Worm (Caenorhabditis elegans) whole organism, L4 larva: ENCODE results near the gene F40F8.3.

Experiments used
- D1046.2 ChIP-seq: fragments of 200-800 bp; sonication (Bioruptor generic); IDR thresholded peaks from 2 replicates; pipeline ENCODE4 v1.3.6; 2022; ENCODE audit warnings: missing genetic modification characterization, missing compliant biosample characterization
- R02D3.7 ChIP-seq: fragments of 150-350 bp; sonication (generic microtip); optimal IDR thresholded peaks from 3 replicates; lab custom pipeline; 2014; ENCODE audit warnings: missing biosample characterization, missing genetic modification characterization
- daf-16 ChIP-seq, 3 experiments: sonication (generic microtip); optimal IDR thresholded peaks; 2 replicates each; lab custom pipeline; 2016 to 2017; ENCODE audit warnings: missing genetic modification characterization in 3 of 3, missing genetic modification reagents in 3 of 3, mild to moderate bottlenecking in 2 of 3, missing compliant biosample characterization in 2 of 3, missing biosample characterization in 1 of 3, moderate library complexity in 1 of 3
- dmd-6 ChIP-seq: fragments of 200-800 bp; sonication (Bioruptor generic); IDR thresholded peaks from 2 replicates; pipeline ENCODE4 v1.3.6; 2022; ENCODE audit warnings: missing genetic modification reagents, missing genetic modification characterization, missing compliant biosample characterization
- duxl-1 ChIP-seq: sonication (generic microtip); optimal IDR thresholded peaks from 2 replicates; lab custom pipeline; 2016; ENCODE audit warnings: mild to moderate bottlenecking, missing genetic modification characterization, moderate library complexity, missing compliant biosample characterization; ENCODE audit not compliant: poor library complexity
- dve-1 ChIP-seq: sonication (generic microtip); optimal IDR thresholded peaks from 2 replicates; lab custom pipeline; 2017; ENCODE audit warnings: antibody characterized with exemption, mild to moderate bottlenecking, missing genetic modification characterization, missing compliant biosample characterization; ENCODE audit not compliant: insufficient read depth
- egl-27 ChIP-seq: sonication (generic microtip); optimal IDR thresholded peaks from 3 replicates; lab custom pipeline; 2017; ENCODE audit warnings: missing biosample characterization, missing genetic modification reagents, missing genetic modification characterization
- fkh-10 ChIP-seq: fragments of 150-350 bp; optimal IDR thresholded peaks from 2 replicates; lab custom pipeline; 2014; ENCODE audit warnings: missing biosample characterization, missing genetic modification reagents, missing genetic modification characterization
- fos-1 ChIP-seq: fragments of 150-350 bp; optimal IDR thresholded peaks from 2 replicates; lab custom pipeline; 2014; ENCODE audit warnings: missing biosample characterization, missing genetic modification characterization
- nhr-76 ChIP-seq: fragments of 150-350 bp; optimal IDR thresholded peaks from 2 replicates; lab custom pipeline; 2014; ENCODE audit warnings: missing biosample characterization, missing genetic modification characterization
- unc-130 ChIP-seq: sonication (generic microtip); optimal IDR thresholded peaks from 2 replicates; lab custom pipeline; 2016; ENCODE audit warnings: missing genetic modification reagents, missing genetic modification characterization, missing compliant biosample characterization
- unc-39 ChIP-seq: sonication (generic microtip); optimal IDR thresholded peaks from 2 replicates; lab custom pipeline; 2017; ENCODE audit warnings: missing biosample characterization, missing genetic modification characterization
- ztf-11 ChIP-seq: fragments of 150-350 bp; optimal IDR thresholded peaks from 2 replicates; lab custom pipeline; 2014; ENCODE audit warnings: missing biosample characterization, missing genetic modification characterization

DNA sequence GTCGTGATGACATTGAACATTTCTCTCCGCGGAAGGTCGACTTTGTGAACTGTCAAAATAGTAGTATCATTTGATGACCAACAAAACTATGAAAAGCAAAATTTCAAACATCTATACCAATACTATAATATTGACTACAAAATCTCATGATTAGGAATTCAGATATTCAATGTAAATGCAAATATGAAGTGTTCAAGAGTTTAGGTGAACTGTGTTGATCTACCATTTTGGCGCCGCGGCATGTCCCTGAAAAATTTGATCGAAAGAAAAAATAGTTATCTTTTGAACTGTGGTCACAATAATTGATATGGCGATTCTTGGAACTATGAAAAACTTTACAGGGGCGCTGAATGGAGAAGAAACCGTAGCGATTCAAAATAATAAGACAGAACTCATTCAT, 49.6 kb downstream of the F40F8.3 start:
- no peak for TF ChIP-seq fos-1 (tag; lab: Kevin White, UChicago)
- no peak for TF ChIP-seq daf-16 (GFP tag; optimal IDR thresholded peaks at IDR 0.05; lab: Kevin White, UChicago)
- no peak for TF ChIP-seq daf-16 (tag; optimal IDR thresholded peaks at IDR 0.05; lab: Kevin White, UChicago)
- no peak for TF ChIP-seq R02D3.7 (tag; lab: Kevin White, UChicago)
- no peak for TF ChIP-seq unc-130 (GFP tag; lab: Kevin White, UChicago)
- no peak for TF ChIP-seq unc-39 (tag; lab: Kevin White, UChicago)
- no peak for TF ChIP-seq duxl-1
- no peak for TF ChIP-seq D1046.2 (GFP tag; lab: Robert Waterston, UW)
- no peak for TF ChIP-seq dmd-6 (GFP tag; lab: Robert Waterston, UW)
- TF ChIP-seq fkh-10 (GFP tag; lab: Kevin White, UChicago): no peak
- TF ChIP-seq egl-27 (tag; lab: Kevin White, UChicago): no peak
- TF ChIP-seq dve-1 (tag; lab: Kevin White, UChicago): no peak
- no peak for TF ChIP-seq ztf-11
- TF ChIP-seq nhr-76 (tag; lab: Kevin White, UChicago): no peak
